Worm (Caenorhabditis elegans) whole organism, young adult: Measurements from ENCODE around the gene Y40C5A.4.

ENCODE experiments used
- B0019.2 ChIP-seq: fragments of 200-800 bp; sonication (Bioruptor generic); conservative IDR thresholded peaks from 2 replicates; pipeline ENCODE4 v1.3.6; 2022; ENCODE audit warnings: missing genetic modification reagents, missing genetic modification characterization, missing compliant biosample characterization
- C06A6.2 ChIP-seq: fragments of 200-800 bp; sonication (Bioruptor generic); conservative IDR thresholded peaks from 2 replicates; pipeline ENCODE4 v1.3.6; 2022; ENCODE audit warnings: missing genetic modification characterization, missing compliant biosample characterization
- C17E4.6 ChIP-seq: fragments of 200-800 bp; sonication (Bioruptor generic); IDR thresholded peaks from 2 replicates; pipeline ENCODE4 v1.3.6; 2022; ENCODE audit warnings: missing genetic modification reagents, missing genetic modification characterization, missing compliant biosample characterization
- F10E7.11 ChIP-seq: sonication (generic microtip); optimal IDR thresholded peaks from 2 replicates; lab custom pipeline; 2017; ENCODE audit warnings: mild to moderate bottlenecking, missing genetic modification characterization, moderate library complexity, missing compliant biosample characterization
- F23B12.7 ChIP-seq: sonication (generic microtip); optimal IDR thresholded peaks from 2 replicates; lab custom pipeline; 2017; ENCODE audit warnings: missing genetic modification characterization, mild to moderate bottlenecking, missing compliant biosample characterization, antibody characterized with exemption, moderate library complexity; ENCODE audit not compliant: insufficient read depth
- F55B11.4 ChIP-seq: sonication (generic microtip); optimal IDR thresholded peaks from 2 replicates; lab custom pipeline; 2016; ENCODE audit warnings: missing compliant biosample characterization, missing genetic modification characterization, borderline replicate concordance; ENCODE audit not compliant: insufficient read depth
- K12H6.12 ChIP-seq: fragments of 200-800 bp; sonication (Bioruptor generic); optimal IDR thresholded peaks from 2 replicates; lab custom pipeline; 2018; ENCODE audit warnings: mild to moderate bottlenecking, missing genetic modification characterization, missing compliant biosample characterization
- Y95B8A.8 ChIP-seq: fragments of 200-800 bp; sonication (Bioruptor generic); IDR thresholded peaks from 2 replicates; pipeline ENCODE4 v1.3.6; 2022; ENCODE audit warnings: missing genetic modification reagents, missing genetic modification characterization, missing compliant biosample characterization
- ZK185.1 ChIP-seq: sonication (generic microtip); optimal IDR thresholded peaks from 2 replicates; lab custom pipeline; 2016; ENCODE audit warnings: mild to moderate bottlenecking, missing genetic modification characterization, missing compliant biosample characterization; ENCODE audit not compliant: poor library complexity, severe bottlenecking
- aptf-3 ChIP-seq: fragments of 200-800 bp; sonication (Bioruptor generic); IDR thresholded peaks from 2 replicates; pipeline ENCODE4 v1.3.6; 2022; ENCODE audit warnings: missing genetic modification characterization, missing compliant biosample characterization
- atf-7 ChIP-seq: sonication (generic microtip); optimal IDR thresholded peaks from 2 replicates; lab custom pipeline; 2017; ENCODE audit warnings: mild to moderate bottlenecking, missing genetic modification characterization, missing compliant biosample characterization
- attf-3 ChIP-seq: fragments of 200-800 bp; sonication (Bioruptor generic); conservative IDR thresholded peaks from 2 replicates; pipeline ENCODE4 v1.3.6; 2022; ENCODE audit warnings: missing genetic modification reagents, missing genetic modification characterization, missing compliant biosample characterization
- attf-5 ChIP-seq: fragments of 200-800 bp; sonication (Bioruptor generic); optimal IDR thresholded peaks from 2 replicates; lab custom pipeline; 2018; ENCODE audit warnings: mild to moderate bottlenecking, missing genetic modification characterization, missing compliant biosample characterization
- bed-2 ChIP-seq: fragments of 200-800 bp; sonication (Bioruptor generic); IDR thresholded peaks from 2 replicates; pipeline ENCODE4 v1.3.6; 2022; ENCODE audit warnings: missing genetic modification reagents, missing genetic modification characterization, missing compliant biosample characterization
- cebp-1 ChIP-seq, 2 experiments: fragments of 200-800 bp in 1 of 2; sonication (Bioruptor generic) in 1 of 2; sonication (generic microtip) in 1 of 2; IDR thresholded peaks in 1 of 2; optimal IDR thresholded peaks in 1 of 2; 2 replicates each; pipeline versions ENCODE4 v1.3.6 to Lab custom; 2017 to 2022; ENCODE audit warnings: missing compliant biosample characterization in 2 of 2, missing genetic modification characterization in 2 of 2, mild to moderate bottlenecking in 1 of 2, missing genetic modification reagents in 1 of 2, moderate library complexity in 1 of 2
- dox-1 ChIP-seq: fragments of 200-800 bp; sonication (Bioruptor generic); IDR thresholded peaks from 2 replicates; pipeline ENCODE4 v1.3.6; 2022; ENCODE audit warnings: missing genetic modification reagents, missing genetic modification characterization, missing compliant biosample characterization
- dpl-1 ChIP-seq: fragments of 150-350 bp; optimal IDR thresholded peaks from 2 replicates; lab custom pipeline; 2014; ENCODE audit warnings: missing biosample characterization, missing genetic modification reagents, missing genetic modification characterization
- ets-4 ChIP-seq: fragments of 200-800 bp; sonication (Bioruptor generic); optimal IDR thresholded peaks from 2 replicates; lab custom pipeline; 2018; ENCODE audit warnings: mild to moderate bottlenecking, missing genetic modification characterization, missing compliant biosample characterization
- hmg-1.2 ChIP-seq: fragments of 200-800 bp; sonication (Bioruptor generic); IDR thresholded peaks from 2 replicates; pipeline ENCODE4 v1.3.6; 2022; ENCODE audit warnings: missing genetic modification reagents, missing genetic modification characterization, missing compliant biosample characterization
- hrde-1 ChIP-seq: sonication (generic microtip); optimal IDR thresholded peaks from 2 replicates; lab custom pipeline; 2016; ENCODE audit warnings: missing genetic modification characterization, mild to moderate bottlenecking, missing compliant biosample characterization, moderate library complexity, missing genotype, missing genetic modification reagents, borderline replicate concordance
- hsf-1 ChIP-seq: fragments of 200-800 bp; sonication (Bioruptor generic); IDR thresholded peaks from 2 replicates; pipeline ENCODE4 v1.3.6; 2022; ENCODE audit warnings: missing genetic modification reagents, missing genetic modification characterization, missing compliant biosample characterization
- let-526 ChIP-seq: fragments of 200-800 bp; sonication (Bioruptor generic); IDR thresholded peaks from 2 replicates; pipeline ENCODE4 v1.3.6; 2022; ENCODE audit warnings: missing genetic modification reagents, missing genetic modification characterization, missing compliant biosample characterization
- lin-35 ChIP-seq, 3 experiments: fragments of 150-350 bp in 2 of 3; sonication (generic microtip) in 1 of 3; optimal IDR thresholded peaks; 2 replicates each; lab custom pipeline; 2014 to 2018; ENCODE audit warnings: missing biosample characterization in 3 of 3, missing genetic modification characterization in 3 of 3, missing genetic modification reagents in 3 of 3
- lin-40 ChIP-seq: sonication (generic microtip); optimal IDR thresholded peaks from 2 replicates; lab custom pipeline; 2016; ENCODE audit warnings: missing genetic modification characterization, mild to moderate bottlenecking, missing compliant biosample characterization, missing genotype, missing genetic modification reagents
- madf-3 ChIP-seq: fragments of 200-800 bp; sonication (Bioruptor generic); IDR thresholded peaks from 2 replicates; pipeline ENCODE4 v1.3.6; 2022; ENCODE audit warnings: missing genetic modification reagents, missing genetic modification characterization, missing compliant biosample characterization
- nfyb-1 ChIP-seq: fragments of 200-800 bp; sonication (Bioruptor generic); IDR thresholded peaks from 2 replicates; pipeline ENCODE4 v1.3.6; 2022; ENCODE audit warnings: missing genetic modification reagents, missing genetic modification characterization, missing compliant biosample characterization
- nhr-120 ChIP-seq: fragments of 200-800 bp; sonication (Bioruptor generic); IDR thresholded peaks from 2 replicates; pipeline ENCODE4 v1.3.6; 2022; ENCODE audit warnings: missing genetic modification characterization, missing compliant biosample characterization
- nhr-179 ChIP-seq: sonication (generic microtip); optimal IDR thresholded peaks from 2 replicates; lab custom pipeline; 2016; ENCODE audit warnings: mild to moderate bottlenecking, missing genetic modification characterization, missing compliant biosample characterization
- nhr-80 ChIP-seq: sonication (generic microtip); optimal IDR thresholded peaks from 2 replicates; lab custom pipeline; 2016; ENCODE audit warnings: missing genetic modification characterization, missing compliant biosample characterization
- nhr-90 ChIP-seq: sonication (generic microtip); optimal IDR thresholded peaks from 2 replicates; lab custom pipeline; 2016; ENCODE audit warnings: missing genotype, mild to moderate bottlenecking, missing genetic modification characterization, missing compliant biosample characterization
- rec-8 ChIP-seq, 2 experiments: sonication (generic microtip); optimal IDR thresholded peaks; 2 replicates each; lab custom pipeline; 2016; ENCODE audit warnings: mild to moderate bottlenecking in 2 of 2, missing genetic modification characterization in 2 of 2, missing genetic modification reagents in 2 of 2, missing genotype in 2 of 2, missing biosample characterization in 1 of 2, missing compliant biosample characterization in 1 of 2, moderate library complexity in 1 of 2
- repo-1 ChIP-seq: sonication (generic microtip); optimal IDR thresholded peaks from 2 replicates; lab custom pipeline; 2017; ENCODE audit warnings: mild to moderate bottlenecking, missing genetic modification characterization, missing compliant biosample characterization
- snpc-4 ChIP-seq, 5 experiments: fragments of 150-350 bp in 1 of 5; sonication (generic microtip) in 4 of 5; optimal IDR thresholded peaks; 2 replicates each; lab custom pipeline; 2014 to 2018; ENCODE audit warnings: missing genetic modification characterization in 5 of 5, missing biosample characterization in 3 of 5, antibody characterized with exemption in 2 of 5, mild to moderate bottlenecking in 2 of 5, missing compliant biosample characterization in 2 of 5, missing genotype in 2 of 5, moderate library complexity in 2 of 5, missing genetic modification reagents in 1 of 5
- somi-1 ChIP-seq: fragments of 200-800 bp; sonication (Bioruptor generic); optimal IDR thresholded peaks from 2 replicates; lab custom pipeline; 2018; ENCODE audit warnings: mild to moderate bottlenecking, missing genetic modification characterization, missing compliant biosample characterization
- tbx-9 ChIP-seq: sonication (generic microtip); optimal IDR thresholded peaks from 2 replicates; lab custom pipeline; 2016; ENCODE audit warnings: borderline replicate concordance, missing genetic modification characterization, inconsistent platforms, missing compliant biosample characterization
- unc-130 ChIP-seq: sonication (generic microtip); optimal IDR thresholded peaks from 2 replicates; lab custom pipeline; 2016; ENCODE audit warnings: missing genetic modification reagents, missing genetic modification characterization, missing compliant biosample characterization
- xnd-1 ChIP-seq: sonication (generic microtip); optimal IDR thresholded peaks from 2 replicates; lab custom pipeline; 2016; ENCODE audit warnings: missing genotype, missing genetic modification reagents, missing genetic modification characterization, missing compliant biosample characterization
- zfh-2 ChIP-seq: fragments of 200-800 bp; sonication (Bioruptor generic); conservative IDR thresholded peaks from 2 replicates; pipeline ENCODE4 v1.3.6; 2022; ENCODE audit warnings: missing genetic modification reagents, missing genetic modification characterization, missing compliant biosample characterization
- ztf-22 ChIP-seq: fragments of 200-800 bp; sonication (Bioruptor generic); optimal IDR thresholded peaks from 2 replicates; lab custom pipeline; 2018; ENCODE audit warnings: mild to moderate bottlenecking, missing genetic modification characterization, moderate library complexity, missing compliant biosample characterization
- ztf-28 ChIP-seq: fragments of 200-800 bp; sonication (Bioruptor generic); IDR thresholded peaks from 2 replicates; pipeline ENCODE4 v1.3.6; 2022; ENCODE audit warnings: missing genetic modification reagents, missing genetic modification characterization, missing compliant biosample characterization

The Y40C5A.4 gene

ce11 chrIV:7393700-7394099, 28.8 kb upstream of the Y40C5A.4 start, which contains the start of gene pitr-1:
pitr-1 (plus strand) TSS chrIV:7394085.
- TF ChIP-seq xnd-1 (tag; lab: Kevin White, UChicago) (no peak), tbx-9 (tag; lab: Kevin White, UChicago) (no peak), F55B11.4 (tag; lab: Kevin White, UChicago) (no peak), attf-5 (GFP tag; lab: Kevin White, UChicago) (peak; percentile 16), lin-35 (GFP tag; optimal IDR thresholded peaks at IDR 0.05; lab: Kevin White, UChicago) (no peak), nhr-179 (tag; lab: Kevin White, UChicago) (no peak), nhr-80 (tag; lab: Kevin White, UChicago) (peak; percentile 60), lin-40 (no peak), cebp-1 (GFP tag; IDR thresholded peaks at IDR 0.05; lab: Robert Waterston, UW) (no peak), cebp-1 (tag; optimal IDR thresholded peaks at IDR 0.05; lab: Kevin White, UChicago) (peak; percentile 15), nfyb-1 (no peak), ztf-28 (GFP tag; lab: Robert Waterston, UW) (no peak), ZK185.1 (tag; lab: Kevin White, UChicago) (peak; percentile 3), nhr-90 (tag; lab: Kevin White, UChicago) (no peak)
- TF ChIP-seq, all 124 proteins: peak for 4

- peak; percentile 26 for TF ChIP-seq snpc-4 (GFP tag; optimal IDR thresholded peaks at IDR 0.05; lab: Kevin White, UChicago)
- no peak for TF ChIP-seq snpc-4 (tag; optimal IDR thresholded peaks at IDR 0.05; lab: Kevin White, UChicago)
- no peak for TF ChIP-seq unc-130 (GFP tag; lab: Kevin White, UChicago)
- TF ChIP-seq F23B12.7 (tag; lab: Kevin White, UChicago) = no peak
- TF ChIP-seq cebp-1 (GFP tag; IDR thresholded peaks at IDR 0.05; lab: Robert Waterston, UW) = peak; percentile 95
- TF ChIP-seq cebp-1 (tag; optimal IDR thresholded peaks at IDR 0.05; lab: Kevin White, UChicago) = peak; percentile 98
- TF ChIP-seq atf-7 (tag; lab: Kevin White, UChicago) = peak; percentile 61
- TF ChIP-seq somi-1 = peak; percentile 18
- TF ChIP-seq C06A6.2 = peak; percentile 58; the same call in 1 of the 2 replicates
- peak; percentile 68 for TF ChIP-seq K12H6.12
- peak; percentile 38; the same call in 1 of the 2 replicates for TF ChIP-seq zfh-2 (GFP tag; lab: Robert Waterston, UW)
Measured at ce11 chrIV:7391534-7392343, 26.8 kb upstream of the Y40C5A.4 start.

- TF ChIP-seq attf-3 (GFP tag; lab: Robert Waterston, UW) (no peak), Y95B8A.8 (GFP tag; lab: Robert Waterston, UW) (no peak), dox-1 (0 out of 2 replicates have a peak, but pooled peaks have one; percentile 36), madf-3 (GFP tag; lab: Robert Waterston, UW) (0 out of 2 replicates have a peak, but pooled peaks have one; percentile 53), ztf-22 (no peak), ets-4 (GFP tag; lab: Kevin White, UChicago) (no peak), attf-5 (GFP tag; lab: Kevin White, UChicago) (no peak), lin-40 (no peak), K12H6.12 (peak; percentile 44), let-526 (no peak), bed-2 (GFP tag; lab: Robert Waterston, UW) (no peak), C17E4.6 (no peak), repo-1 (tag; lab: Kevin White, UChicago) (no peak), dpl-1 (GFP tag; lab: Kevin White, UChicago) (no peak), rec-8 (tag; optimal IDR thresholded peaks at IDR 0.05; lab: Kevin White, UChicago) (no peak), B0019.2 (GFP tag; lab: Robert Waterston, UW) (no peak), F10E7.11 (tag; lab: Kevin White, UChicago) (no peak), nhr-120 (no peak), hsf-1 (0 out of 2 replicates have a peak, but pooled peaks have one; percentile 44), hrde-1 (no peak), somi-1 (no peak), hmg-1.2 (peak; percentile 38; the same call in 1 of the 2 replicates), aptf-3 (GFP tag; lab: Robert Waterston, UW) (no peak)
Measured at ce11 chrIV:7390126-7390766, 25.3 kb upstream of the Y40C5A.4 start.
